Fruit fly (Drosophila melanogaster) whole organism, wandering third instar larva: ENCODE results near the gene Ilk.

Experiments used
- Mio ChIP-seq: sonication (Bioruptor generic); optimal IDR thresholded peaks from 2 replicates; lab custom pipeline; 2016; ENCODE audit warnings: missing biosample characterization, missing genetic modification characterization
- sv ChIP-seq: fragments of 200-800 bp; sonication (Bioruptor generic); optimal IDR thresholded peaks from 3 replicates; lab custom pipeline; 2016; ENCODE audit warnings: missing biosample characterization, missing genetic modification characterization

- TF ChIP-seq sv (GFP tag; lab: Kevin White, UChicago) (no peak), Mio (GFP tag; lab: Kevin White, UChicago) (no peak)
Observed at dm6 chr3L:21185622-21186021, 31.1 kb upstream of the Ilk start.
